Worm (Caenorhabditis elegans) whole organism, early embryonic: ENCODE measurements around the gene T05C12.8.

ENCODE experiments used
- ama-1 ChIP-seq: fragments of 150-350 bp; optimal IDR thresholded peaks from 2 replicates; lab custom pipeline; 2014
- ceh-13 ChIP-seq: fragments of 200-800 bp; sonication (Bioruptor generic); optimal IDR thresholded peaks from 2 replicates; lab custom pipeline; 2018; ENCODE audit warnings: mild to moderate bottlenecking, missing genetic modification characterization, missing compliant biosample characterization
- ets-7 ChIP-seq: sonication (generic microtip); optimal IDR thresholded peaks from 2 replicates; lab custom pipeline; 2016; ENCODE audit warnings: missing genotype, missing genetic modification characterization, missing compliant biosample characterization
- hmbx-1 ChIP-seq: sonication (generic microtip); optimal IDR thresholded peaks from 2 replicates; lab custom pipeline; 2016; ENCODE audit warnings: mild to moderate bottlenecking, missing genetic modification characterization, missing compliant biosample characterization
- hmg-4 ChIP-seq: fragments of 200-800 bp; sonication (Bioruptor generic); optimal IDR thresholded peaks from 2 replicates; lab custom pipeline; 2018; ENCODE audit warnings: mild to moderate bottlenecking, missing genetic modification characterization, missing compliant biosample characterization
- hnd-1 ChIP-seq: sonication (generic microtip); optimal IDR thresholded peaks from 2 replicates; lab custom pipeline; 2016; ENCODE audit warnings: missing genetic modification characterization, missing compliant biosample characterization
- pes-1 ChIP-seq: fragments of 200-800 bp; sonication (Bioruptor generic); IDR thresholded peaks from 2 replicates; pipeline ENCODE4 v1.3.6; 2022; ENCODE audit warnings: missing genetic modification reagents, missing genetic modification characterization, missing compliant biosample characterization
- scrt-1 ChIP-seq: fragments of 200-800 bp; sonication (Bioruptor generic); IDR thresholded peaks from 2 replicates; pipeline ENCODE4 v1.3.6; 2022; ENCODE audit warnings: missing genetic modification characterization, missing compliant biosample characterization
- sea-1 ChIP-seq: fragments of 200-800 bp; sonication (Bioruptor generic); conservative IDR thresholded peaks from 2 replicates; pipeline ENCODE4 v1.3.6; 2022; ENCODE audit warnings: missing genetic modification characterization, missing compliant biosample characterization

ce11 chrII:8199803-8200202 lies 9.4 kb upstream of the T05C12.8 start:
- TF ChIP-seq hnd-1 (tag; lab: Kevin White, UChicago): no peak
- no peak for TF ChIP-seq ets-7 (tag; lab: Kevin White, UChicago)
- TF ChIP-seq ama-1 (lab: Kevin White, UChicago): no peak
- TF ChIP-seq scrt-1: no peak
- TF ChIP-seq ceh-13: no peak
- no peak for TF ChIP-seq sea-1 (GFP tag; lab: Robert Waterston, UW)
- TF ChIP-seq pes-1: no peak
- TF ChIP-seq hmbx-1: no peak
- no peak for TF ChIP-seq hmg-4 (GFP tag; lab: Kevin White, UChicago)
